Fruit fly (Drosophila melanogaster): Measurements from ENCODE around the gene CG12229.

The CG12229 gene

DNA sequence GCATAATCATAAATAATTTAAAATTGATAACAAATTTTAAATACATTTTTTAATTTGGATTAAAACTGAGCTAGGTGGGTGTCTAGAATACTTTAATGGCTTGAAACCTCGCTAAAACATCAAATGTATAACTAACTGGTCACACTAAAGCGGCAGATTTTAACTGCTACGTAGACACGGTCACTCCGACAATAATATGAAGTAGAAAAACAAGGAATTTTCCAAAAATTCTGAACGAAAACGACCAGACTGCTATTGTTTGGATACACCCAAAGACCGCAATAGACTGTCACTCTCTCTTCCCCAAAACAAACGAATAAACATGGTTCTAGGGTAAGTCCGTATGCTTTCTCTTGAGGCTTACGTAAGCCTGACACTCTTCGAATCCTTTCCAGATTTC is 29.6 kb upstream of the CG12229 start, which contains the start of gene QIL1 (continued):
- TF ChIP-seq cg (GFP tag; optimal IDR thresholded peaks at IDR 0.05) (no peak), CG18619 (GFP tag; optimal IDR thresholded peaks at IDR 0.05) (no peak), ems (GFP tag; optimal IDR thresholded peaks at IDR 0.05) (no peak), Hr3 (GFP tag; optimal IDR thresholded peaks at IDR 0.05) (no peak), ro (GFP tag; IDR thresholded peaks at IDR 0.05) (no peak), lab (GFP tag; optimal IDR thresholded peaks at IDR 0.05) (no peak), CG3847 (GFP tag; IDR thresholded peaks at IDR 0.05) (peak; percentile 63), vvl (GFP tag; IDR thresholded peaks at IDR 0.05) (no peak), E2f1 (GFP tag; IDR thresholded peaks at IDR 0.05) (no peak), CG13287 (GFP tag; IDR thresholded peaks at IDR 0.05; ENCODE audit: partially characterized antibody) (peak; percentile 37; the same call in 1 of the 2 replicates), caup (GFP tag; optimal IDR thresholded peaks at IDR 0.05; ENCODE audit: severe bottlenecking) (no peak), Ssrp (tag; optimal IDR thresholded peaks at IDR 0.05) (no peak), CG15601 (tag; optimal IDR thresholded peaks at IDR 0.05) (peak; percentile 35), CG16863 (GFP tag; optimal IDR thresholded peaks at IDR 0.05) (no peak), rib (GFP tag; IDR thresholded peaks at IDR 0.05) (no peak), Vsx1 (GFP tag; optimal IDR thresholded peaks at IDR 0.05) (no peak), CG14710 (tag; optimal IDR thresholded peaks at IDR 0.05) (peak; percentile 69), CG6175 (GFP tag; IDR thresholded peaks at IDR 0.05) (no peak), mam (GFP tag; optimal IDR thresholded peaks at IDR 0.05) (no peak), Side (GFP tag; optimal IDR thresholded peaks at IDR 0.05) (no peak), CG9215 (GFP tag; IDR thresholded peaks at IDR 0.05) (no peak), Fer2 (tag; optimal IDR thresholded peaks at IDR 0.05) (no peak), CG16815 (GFP tag; optimal IDR thresholded peaks at IDR 0.05) (no peak), CG7745 (tag; optimal IDR thresholded peaks at IDR 0.05) (no peak), CG15073 (GFP tag; optimal IDR thresholded peaks at IDR 0.05) (no peak), eve (GFP tag; optimal IDR thresholded peaks at IDR 0.05) (no peak), jumu (GFP tag; optimal IDR thresholded peaks at IDR 0.05) (no peak), gro (GFP tag; optimal IDR thresholded peaks at IDR 0.05) (no peak), CG13296 (GFP tag; optimal IDR thresholded peaks at IDR 0.05) (no peak), CG42726 (GFP tag; IDR thresholded peaks at IDR 0.05; ENCODE audit: partially characterized antibody) (no peak), en (GFP tag; optimal IDR thresholded peaks at IDR 0.05) (no peak), Elba2 (GFP tag; optimal IDR thresholded peaks at IDR 0.05) (no peak), CG5953 (GFP tag; IDR thresholded peaks at IDR 0.05) (no peak), az2 (GFP tag; optimal IDR thresholded peaks at IDR 0.05) (no peak), CG10147 (GFP tag; optimal IDR thresholded peaks at IDR 0.05) (no peak), CG10209 (GFP tag; optimal IDR thresholded peaks at IDR 0.05) (no peak), CG12391 (tag; optimal IDR thresholded peaks at IDR 0.05) (peak; percentile 27), CG8924 (tag; optimal IDR thresholded peaks at IDR 0.05) (peak; percentile 28), fru (optimal IDR thresholded peaks at IDR 0.05) (no peak), lmd (GFP tag; IDR thresholded peaks at IDR 0.05) (no peak), corto (GFP tag; optimal IDR thresholded peaks at IDR 0.05) (no peak), mirr (GFP tag; optimal IDR thresholded peaks at IDR 0.05) (no peak), CG9437 (GFP tag; optimal IDR thresholded peaks at IDR 0.05) (no peak), crol (GFP tag; IDR thresholded peaks at IDR 0.05) (no peak), HmgD (GFP tag; optimal IDR thresholded peaks at IDR 0.05) (no peak), Spps (tag; optimal IDR thresholded peaks at IDR 0.05) (no peak), ac (GFP tag; optimal IDR thresholded peaks at IDR 0.05) (no peak), Nf-YA (GFP tag; IDR thresholded peaks at IDR 0.05) (no peak), Fer3 (tag; optimal IDR thresholded peaks at IDR 0.05) (no peak), CG1647 (GFP tag; optimal IDR thresholded peaks at IDR 0.05) (no peak), Hey (tag; optimal IDR thresholded peaks at IDR 0.05) (no peak), shn (GFP tag; optimal IDR thresholded peaks at IDR 0.05) (no peak)
